Fruit fly (Drosophila melanogaster): Measurements from ENCODE around the gene SdhCL.

SdhCL gene

dm6 chr3R:11128116-11128626, 12.7 kb upstream of the SdhCL start, which contains the start of gene Ugt35C1:
Gene Ugt35C1 (minus strand): TSS chr3R:11128328.
- TF ChIP-seq CG13204 (GFP tag; optimal IDR thresholded peaks at IDR 0.05) (no peak), CG14655 (GFP tag; optimal IDR thresholded peaks at IDR 0.05) (no peak), D1 (tag; optimal IDR thresholded peaks at IDR 0.05) (no peak)

dm6 chr3R:11126383-11126782, 10.9 kb upstream of the SdhCL start:
- TF ChIP-seq Snoo (tag; optimal IDR thresholded peaks at IDR 0.05) (no peak), CG10348 (GFP tag; IDR thresholded peaks at IDR 0.05) (no peak), Pif1A (GFP tag; optimal IDR thresholded peaks at IDR 0.05) (no peak), CG8301 (tag; optimal IDR thresholded peaks at IDR 0.05) (no peak), Pif1B (GFP tag; optimal IDR thresholded peaks at IDR 0.05) (no peak), CG17806 (tag; optimal IDR thresholded peaks at IDR 0.05) (no peak), D1 (tag; optimal IDR thresholded peaks at IDR 0.05) (no peak), EcR (GFP tag; optimal IDR thresholded peaks at IDR 0.05) (no peak), CG8159 (tag; optimal IDR thresholded peaks at IDR 0.05) (no peak), fd96Ca (GFP tag; IDR thresholded peaks at IDR 0.05) (no peak), CG9948 (tag; optimal IDR thresholded peaks at IDR 0.05) (no peak), CG34367 (tag; optimal IDR thresholded peaks at IDR 0.05) (no peak)

dm6 chr3R:11088120-11088519, 27.4 kb downstream of the SdhCL start, which contains the start of gene CG43449:
Gene CG43449 (plus strand): TSS chr3R:11088420.
- TF ChIP-seq Pif1A (GFP tag; optimal IDR thresholded peaks at IDR 0.05), result no peak
- TF ChIP-seq CG14655 (GFP tag; optimal IDR thresholded peaks at IDR 0.05), result no peak
- TF ChIP-seq EcR (GFP tag; optimal IDR thresholded peaks at IDR 0.05), result no peak
- TF ChIP-seq CG13204 (GFP tag; optimal IDR thresholded peaks at IDR 0.05), result no peak
- TF ChIP-seq Ets98B (GFP tag; IDR thresholded peaks at IDR 0.05), result no peak
- TF ChIP-seq CG10348 (GFP tag; IDR thresholded peaks at IDR 0.05), result no peak
- TF ChIP-seq CG8159 (tag; optimal IDR thresholded peaks at IDR 0.05), result no peak
- TF ChIP-seq fd96Ca (GFP tag; IDR thresholded peaks at IDR 0.05), result no peak
- no peak for TF ChIP-seq CG9948 (tag; optimal IDR thresholded peaks at IDR 0.05)
- no peak for TF ChIP-seq gl (tag; optimal IDR thresholded peaks at IDR 0.05)

dm6 chr3R:11081701-11082100, 33.8 kb downstream of the SdhCL start:
- no peak for TF ChIP-seq CG34367 (tag; optimal IDR thresholded peaks at IDR 0.05)
- TF ChIP-seq rn (GFP tag; IDR thresholded peaks at IDR 0.05), result no peak
- TF ChIP-seq CG15710 (tag; optimal IDR thresholded peaks at IDR 0.05), result no peak
- TF ChIP-seq Ets98B (GFP tag; IDR thresholded peaks at IDR 0.05), result no peak
- TF ChIP-seq CG8301 (tag; optimal IDR thresholded peaks at IDR 0.05), result no peak
- no peak for TF ChIP-seq Snoo (tag; optimal IDR thresholded peaks at IDR 0.05)
- TF ChIP-seq CG12605 (GFP tag; IDR thresholded peaks at IDR 0.05), result no peak
- TF ChIP-seq Pif1B (GFP tag; optimal IDR thresholded peaks at IDR 0.05), result no peak
- no peak for TF ChIP-seq CG9948 (tag; optimal IDR thresholded peaks at IDR 0.05)
- TF ChIP-seq CG10348 (GFP tag; IDR thresholded peaks at IDR 0.05), result no peak
- TF ChIP-seq Pif1A (GFP tag; optimal IDR thresholded peaks at IDR 0.05), result no peak
- no peak for TF ChIP-seq gl (tag; optimal IDR thresholded peaks at IDR 0.05)
- TF ChIP-seq CG14655 (GFP tag; optimal IDR thresholded peaks at IDR 0.05), result no peak
- no peak for TF ChIP-seq CG4496 (GFP tag; IDR thresholded peaks at IDR 0.05)
- TF ChIP-seq CG32121 (GFP tag; IDR thresholded peaks at IDR 0.05), result no peak
- no peak for TF ChIP-seq CG13204 (GFP tag; optimal IDR thresholded peaks at IDR 0.05)
- TF ChIP-seq EcR (GFP tag; optimal IDR thresholded peaks at IDR 0.05), result no peak
- no peak for TF ChIP-seq D1 (tag; optimal IDR thresholded peaks at IDR 0.05)
- TF ChIP-seq fd96Ca (GFP tag; IDR thresholded peaks at IDR 0.05), result no peak

All from whole organism, pupa.